Fruit fly (Drosophila melanogaster) whole organism, prepupa: ENCODE data around the gene Rh5.

Experiments used
- Blimp-1 ChIP-seq: fragments of 200-800 bp; sonication (Bioruptor generic); optimal IDR thresholded peaks from 3 replicates; lab custom pipeline; 2017; ENCODE audit warnings: missing biosample characterization, missing genetic modification characterization, mild to moderate bottlenecking, moderate library complexity, missing genetic modification reagents
- CG10631 ChIP-seq: fragments of 200-800 bp; sonication (Bioruptor generic); optimal IDR thresholded peaks from 2 replicates; lab custom pipeline; 2016; ENCODE audit warnings: missing biosample characterization, missing genetic modification characterization
- CG10669 ChIP-seq: fragments of 200-800 bp; sonication (Bioruptor generic); optimal IDR thresholded peaks from 3 replicates; lab custom pipeline; 2018; ENCODE audit warnings: missing biosample characterization, mild to moderate bottlenecking, missing genetic modification characterization, moderate library complexity
- CG11294 ChIP-seq: fragments of 200-800 bp; sonication (Bioruptor generic); IDR thresholded peaks from 2 replicates; pipeline ENCODE4 v1.3.6; 2022; ENCODE audit warnings: missing biosample characterization, missing genetic modification characterization
- CG15336 ChIP-seq: fragments of 200-800 bp; sonication (Bioruptor generic); IDR thresholded peaks from 2 replicates; pipeline ENCODE4 v1.3.6; 2022; ENCODE audit warnings: missing biosample characterization, missing genetic modification characterization
- CG1621 ChIP-seq: fragments of 200-800 bp; sonication (Bioruptor generic); optimal IDR thresholded peaks from 3 replicates; lab custom pipeline; 2018; ENCODE audit warnings: missing biosample characterization, mild to moderate bottlenecking, missing genetic modification characterization
- CG3032 ChIP-seq: fragments of 200-800 bp; optimal IDR thresholded peaks from 2 replicates; lab custom pipeline; 2019; ENCODE audit warnings: missing biosample characterization, mild to moderate bottlenecking, missing genetic modification characterization, moderate library complexity
- CG31627 ChIP-seq: fragments of 200-800 bp; sonication (Bioruptor generic); optimal IDR thresholded peaks from 3 replicates; lab custom pipeline; 2016; ENCODE audit warnings: missing biosample characterization, missing genetic modification characterization
- CG32006 ChIP-seq: fragments of 200-800 bp; sonication (Bioruptor generic); optimal IDR thresholded peaks from 3 replicates; lab custom pipeline; 2017; ENCODE audit warnings: missing biosample characterization, mild to moderate bottlenecking, missing genetic modification characterization
- CG34406 ChIP-seq: fragments of 200-800 bp; sonication (Bioruptor generic); optimal IDR thresholded peaks from 3 replicates; lab custom pipeline; 2016; ENCODE audit warnings: missing biosample characterization, missing genetic modification characterization
- CG3919 ChIP-seq: fragments of 200-800 bp; sonication (Bioruptor generic); optimal IDR thresholded peaks from 3 replicates; lab custom pipeline; 2016; ENCODE audit warnings: missing biosample characterization, missing genetic modification characterization
- CG4318 ChIP-seq: fragments of 200-800 bp; sonication (Bioruptor generic); optimal IDR thresholded peaks from 3 replicates; lab custom pipeline; 2017; ENCODE audit warnings: missing biosample characterization, mild to moderate bottlenecking, missing genetic modification characterization
- CG6792 ChIP-seq: fragments of 200-800 bp; sonication (Bioruptor generic); optimal IDR thresholded peaks from 3 replicates; lab custom pipeline; 2016; ENCODE audit warnings: missing biosample characterization, missing genetic modification characterization
- CG6808 ChIP-seq: fragments of 200-800 bp; sonication (Bioruptor generic); optimal IDR thresholded peaks from 3 replicates; lab custom pipeline; 2017; ENCODE audit warnings: missing biosample characterization, missing genetic modification characterization, mild to moderate bottlenecking, moderate library complexity, missing genetic modification reagents
- CG7368 ChIP-seq: fragments of 200-800 bp; sonication (Bioruptor generic); optimal IDR thresholded peaks from 3 replicates; lab custom pipeline; 2016; ENCODE audit warnings: missing biosample characterization, missing genetic modification characterization
- CG8632 ChIP-seq: fragments of 200-800 bp; sonication (Bioruptor generic); optimal IDR thresholded peaks from 3 replicates; lab custom pipeline; 2016; ENCODE audit warnings: missing biosample characterization, missing genetic modification characterization
- CG9139 ChIP-seq: fragments of 200-800 bp; sonication (Bioruptor generic); optimal IDR thresholded peaks from 3 replicates; lab custom pipeline; 2017; ENCODE audit warnings: missing biosample characterization, mild to moderate bottlenecking, missing genetic modification characterization
- Eip75B ChIP-seq: fragments of 200-800 bp; sonication (Bioruptor generic); optimal IDR thresholded peaks from 3 replicates; lab custom pipeline; 2016; ENCODE audit warnings: missing biosample characterization, missing genetic modification characterization
- Eip78C ChIP-seq: fragments of 200-800 bp; sonication (Bioruptor generic); peaks from one replicate; lab custom pipeline; 2016; ENCODE audit warnings: missing biosample characterization, missing genetic modification characterization
- Ets21C ChIP-seq: fragments of 200-800 bp; sonication (Bioruptor generic); optimal IDR thresholded peaks from 3 replicates; lab custom pipeline; 2016; ENCODE audit warnings: missing biosample characterization, missing genetic modification characterization
- Ets96B ChIP-seq: fragments of 200-800 bp; optimal IDR thresholded peaks from 2 replicates; lab custom pipeline; 2019; ENCODE audit warnings: missing biosample characterization, mild to moderate bottlenecking, missing genetic modification characterization, moderate library complexity
- Gug ChIP-seq: fragments of 200-800 bp; sonication (Bioruptor generic); IDR thresholded peaks from 2 replicates; pipeline ENCODE4 v1.3.6; 2022; ENCODE audit warnings: missing biosample characterization, missing genetic modification characterization
- Hr38 ChIP-seq: sonication (Bioruptor generic); optimal IDR thresholded peaks from 2 replicates; lab custom pipeline; 2016; ENCODE audit warnings: missing biosample characterization, missing genetic modification characterization
- Hr39 ChIP-seq: fragments of 200-800 bp; sonication (Bioruptor generic); optimal IDR thresholded peaks from 2 replicates; lab custom pipeline; 2016; ENCODE audit warnings: missing biosample characterization, missing genetic modification characterization
- Lpt ChIP-seq: fragments of 200-800 bp; sonication (Bioruptor generic); optimal IDR thresholded peaks from 3 replicates; lab custom pipeline; 2016; ENCODE audit warnings: missing biosample characterization, missing genetic modification characterization
- OdsH ChIP-seq: fragments of 200-800 bp; sonication (Bioruptor generic); optimal IDR thresholded peaks from 3 replicates; lab custom pipeline; 2016; ENCODE audit warnings: missing biosample characterization, missing genetic modification characterization
- Smox ChIP-seq: fragments of 200-800 bp; sonication (Bioruptor generic); optimal IDR thresholded peaks from 3 replicates; lab custom pipeline; 2016; ENCODE audit warnings: missing biosample characterization, missing genetic modification characterization
- Sox102F ChIP-seq: fragments of 200-800 bp; sonication (Bioruptor generic); optimal IDR thresholded peaks from 2 replicates; lab custom pipeline; 2016; ENCODE audit warnings: missing biosample characterization, mild to moderate bottlenecking, missing genetic modification characterization
- Sox14 ChIP-seq: fragments of 200-800 bp; sonication (Bioruptor generic); optimal IDR thresholded peaks from 3 replicates; lab custom pipeline; 2016; ENCODE audit warnings: missing biosample characterization, missing genetic modification characterization
- Sox15 ChIP-seq: fragments of 200-800 bp; sonication (Bioruptor generic); optimal IDR thresholded peaks from 3 replicates; lab custom pipeline; 2016; ENCODE audit warnings: missing biosample characterization, missing genetic modification characterization
- achi ChIP-seq: fragments of 200-800 bp; sonication (Bioruptor generic); optimal IDR thresholded peaks from 3 replicates; lab custom pipeline; 2016; ENCODE audit warnings: missing biosample characterization, missing genetic modification characterization
- acj6 ChIP-seq: fragments of 200-800 bp; sonication (Bioruptor generic); optimal IDR thresholded peaks from 3 replicates; lab custom pipeline; 2016; ENCODE audit warnings: missing biosample characterization, missing genetic modification characterization
- dac ChIP-seq: fragments of 200-800 bp; sonication (Bioruptor generic); optimal IDR thresholded peaks from 2 replicates; lab custom pipeline; 2017; ENCODE audit warnings: missing biosample characterization, mild to moderate bottlenecking, missing genetic modification characterization
- eg ChIP-seq: fragments of 200-800 bp; sonication (Bioruptor generic); IDR thresholded peaks from 3 replicates; pipeline ENCODE4 v1.3.6; 2022; ENCODE audit warnings: missing biosample characterization, missing genetic modification characterization
- esn ChIP-seq: fragments of 200-800 bp; sonication (Bioruptor generic); optimal IDR thresholded peaks from 2 replicates; lab custom pipeline; 2016; ENCODE audit warnings: missing biosample characterization, mild to moderate bottlenecking, missing genetic modification characterization, moderate library complexity
- fd85E ChIP-seq: fragments of 200-800 bp; sonication (Bioruptor generic); optimal IDR thresholded peaks from 3 replicates; lab custom pipeline; 2016; ENCODE audit warnings: missing biosample characterization, missing genetic modification characterization
- fkh ChIP-seq: fragments of 200-800 bp; sonication (Bioruptor generic); optimal IDR thresholded peaks from 3 replicates; lab custom pipeline; 2017; ENCODE audit warnings: missing biosample characterization, mild to moderate bottlenecking, missing genetic modification characterization, moderate library complexity
- lz ChIP-seq: fragments of 200-800 bp; sonication (Bioruptor generic); optimal IDR thresholded peaks from 3 replicates; lab custom pipeline; 2016; ENCODE audit warnings: missing biosample characterization, missing genetic modification characterization
- net ChIP-seq: fragments of 200-800 bp; sonication (Bioruptor generic); optimal IDR thresholded peaks from 3 replicates; lab custom pipeline; 2016; ENCODE audit warnings: missing biosample characterization, missing genetic modification characterization
- pdm3 ChIP-seq: fragments of 200-800 bp; sonication (Bioruptor generic); optimal IDR thresholded peaks from 3 replicates; lab custom pipeline; 2016; ENCODE audit warnings: missing biosample characterization, missing genetic modification characterization
- salr ChIP-seq, 2 experiments: fragments of 200-800 bp; sonication (Bioruptor generic); optimal IDR thresholded peaks; 3 replicates each; lab custom pipeline; 2016 to 2018; ENCODE audit warnings: missing biosample characterization in 2 of 2, missing genetic modification characterization in 2 of 2, mild to moderate bottlenecking in 1 of 2
- spab ChIP-seq: fragments of 200-800 bp; sonication (Bioruptor generic); optimal IDR thresholded peaks from 2 replicates; lab custom pipeline; 2017; ENCODE audit warnings: missing biosample characterization, mild to moderate bottlenecking, missing genetic modification characterization, missing genetic modification reagents
- ss ChIP-seq, 2 experiments: fragments of 200-800 bp; sonication (Bioruptor generic); optimal IDR thresholded peaks; 2 replicates in 1 of 2; 3 replicates in 1 of 2; lab custom pipeline; 2017 to 2018; ENCODE audit warnings: mild to moderate bottlenecking in 2 of 2, missing biosample characterization in 2 of 2, missing genetic modification characterization in 2 of 2, moderate library complexity in 1 of 2
- svp ChIP-seq: fragments of 200-800 bp; sonication (Bioruptor generic); peaks from one replicate; lab custom pipeline; 2016; ENCODE audit warnings: missing biosample characterization, missing genetic modification characterization
- topi ChIP-seq: fragments of 200-800 bp; sonication (Bioruptor generic); optimal IDR thresholded peaks from 3 replicates; lab custom pipeline; 2016; ENCODE audit warnings: missing biosample characterization, missing genetic modification characterization
- vri ChIP-seq: fragments of 200-800 bp; sonication (Bioruptor generic); optimal IDR thresholded peaks from 3 replicates; lab custom pipeline; 2016; ENCODE audit warnings: missing biosample characterization, mild to moderate bottlenecking, missing genetic modification characterization

The Rh5 gene

DNA sequence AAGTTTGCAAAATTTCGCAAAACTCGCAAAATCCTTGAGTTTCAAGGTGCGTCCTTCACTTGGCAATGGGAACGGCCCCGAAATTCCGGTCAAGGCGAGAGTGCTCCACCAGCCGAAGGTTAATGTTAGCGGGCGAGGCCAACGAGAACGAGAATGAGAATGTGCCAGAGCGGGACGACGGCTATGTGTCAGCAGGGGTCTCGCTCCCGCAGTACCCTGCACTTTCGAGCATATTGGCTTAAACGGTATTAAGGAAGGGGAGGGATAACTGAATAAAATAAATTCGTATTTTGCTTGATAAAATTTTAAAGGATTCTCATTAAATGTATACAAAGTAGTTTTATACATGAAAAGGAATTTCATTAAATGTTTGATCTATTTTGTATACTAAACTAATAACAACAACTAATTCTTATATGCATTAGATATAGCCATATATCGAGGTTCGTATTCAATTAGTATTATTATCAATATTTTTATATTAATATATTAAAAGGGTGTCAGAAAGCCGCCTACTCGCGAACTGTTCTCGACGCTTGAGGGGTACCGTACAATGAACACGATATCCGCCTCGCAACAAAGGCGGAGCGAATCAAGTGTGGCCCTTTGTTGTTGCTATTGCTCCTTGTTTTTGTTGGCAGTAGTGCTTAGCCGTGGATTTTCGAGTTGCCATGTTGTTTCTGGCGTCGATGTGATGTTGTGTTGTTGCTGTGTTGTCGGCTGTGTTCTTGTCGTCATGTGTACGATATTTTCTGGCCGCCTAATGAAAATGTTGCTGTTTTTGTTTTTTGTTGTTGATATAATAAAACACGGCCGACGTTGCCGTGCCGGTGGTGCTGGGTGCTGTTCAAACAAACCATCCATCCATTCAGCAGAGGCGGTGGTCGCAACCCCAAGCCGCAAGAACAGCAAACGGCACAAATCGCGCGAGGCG, 1.3 kb upstream of the Rh5 start (continued):
- TF ChIP-seq CG6808 (GFP tag; lab: Kevin White, UChicago) (peak; percentile 93), Eip78C (GFP tag; lab: Kevin White, UChicago) (peak; percentile 96), CG6792 (GFP tag; lab: Kevin White, UChicago) (peak; percentile 85), Hr38 (GFP tag; lab: Kevin White, UChicago) (no peak), fd85E (GFP tag; lab: Kevin White, UChicago) (peak; percentile 14), CG34406 (peak; percentile 91), Hr39 (peak; percentile 70), OdsH (GFP tag; lab: Kevin White, UChicago) (peak; percentile 90), CG11294 (GFP tag; lab: Robert Waterston, UW) (no peak), CG4318 (peak; percentile 86), CG10631 (GFP tag; lab: Kevin White, UChicago) (peak; percentile 93), CG1621 (tag; lab: Kevin White, UChicago) (no peak), acj6 (peak; percentile 88), lz (GFP tag; lab: Kevin White, UChicago) (peak; percentile 77), Eip75B (peak; percentile 90), CG3919 (GFP tag; lab: Kevin White, UChicago) (peak; percentile 83), CG15336 (GFP tag; lab: Robert Waterston, UW) (no peak), fkh (GFP tag; lab: Kevin White, UChicago) (peak; percentile 97), Sox15 (GFP tag; lab: Kevin White, UChicago) (peak; percentile 78), Sox14 (peak; percentile 59), CG31627 (GFP tag; lab: Kevin White, UChicago) (peak; percentile 75), Blimp-1 (GFP tag; lab: Kevin White, UChicago) (peak; percentile 97), achi (GFP tag; lab: Kevin White, UChicago) (peak; percentile 89), svp (GFP tag; lab: Kevin White, UChicago) (peak; percentile 98), CG3032 (tag; lab: Kevin White, UChicago) (peak; percentile 95)

DNA sequence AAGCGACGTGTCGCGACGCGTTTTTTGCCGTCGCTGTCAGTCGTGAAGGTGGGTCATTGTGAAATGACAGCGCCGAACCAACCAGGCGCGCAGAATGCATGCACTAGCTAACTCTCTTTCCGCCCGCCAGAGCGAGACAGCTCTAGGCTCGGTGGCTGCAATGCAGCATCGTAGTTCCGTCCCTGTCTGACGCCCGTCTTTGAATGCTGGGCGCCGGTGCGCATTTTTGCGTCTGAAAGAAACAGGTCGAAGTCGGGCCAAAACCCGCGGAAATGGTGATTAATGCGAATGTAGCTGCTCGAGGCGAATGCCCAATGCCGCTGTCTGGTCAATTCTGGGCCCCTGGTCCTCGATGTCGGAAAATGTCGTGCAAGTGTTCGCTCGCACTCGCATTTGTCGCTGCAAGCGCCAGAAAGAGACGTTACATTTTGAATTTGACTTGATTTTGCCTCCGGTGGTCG, 592 bp upstream of the Rh5 start:
- TF ChIP-seq CG6792 (GFP tag; lab: Kevin White, UChicago) = peak; percentile 7
- peak; percentile 91 for TF ChIP-seq Lpt (GFP tag; lab: Kevin White, UChicago)
- TF ChIP-seq CG10669 (GFP tag; lab: Kevin White, UChicago) = peak; percentile 66
- TF ChIP-seq CG31627 (GFP tag; lab: Kevin White, UChicago) = peak; percentile 23
- peak; percentile 80 for TF ChIP-seq CG1621 (tag; lab: Kevin White, UChicago)
- TF ChIP-seq Sox14 = peak; percentile 80
- TF ChIP-seq Sox102F (GFP tag; lab: Kevin White, UChicago) = peak; percentile 68
- no peak for TF ChIP-seq eg (GFP tag; lab: Robert Waterston, UW)
- TF ChIP-seq Hr39 = no peak
- no peak for TF ChIP-seq CG10631 (GFP tag; lab: Kevin White, UChicago)
- TF ChIP-seq Ets96B = peak; percentile 61
- peak; percentile 53 for TF ChIP-seq esn (GFP tag; lab: Kevin White, UChicago)
- peak; percentile 53 for TF ChIP-seq Blimp-1 (GFP tag; lab: Kevin White, UChicago)
- peak; percentile 56 for TF ChIP-seq CG7368
- TF ChIP-seq dac (GFP tag; lab: Kevin White, UChicago) = peak; percentile 42
- TF ChIP-seq CG9139 = peak; percentile 70
- peak; percentile 68 for TF ChIP-seq CG32006 (GFP tag; lab: Kevin White, UChicago)
- TF ChIP-seq Eip78C (GFP tag; lab: Kevin White, UChicago) = peak; percentile 91
- TF ChIP-seq Gug (GFP tag; lab: Robert Waterston, UW) = no peak
- peak; percentile 66 for TF ChIP-seq CG3919 (GFP tag; lab: Kevin White, UChicago)
- TF ChIP-seq lz (GFP tag; lab: Kevin White, UChicago) = peak; percentile 49
- peak; percentile 73 for TF ChIP-seq spab (GFP tag; lab: Kevin White, UChicago)
- TF ChIP-seq net = peak; percentile 75
- TF ChIP-seq vri (GFP tag; lab: Kevin White, UChicago) = no peak
- peak; percentile 66 for TF ChIP-seq Smox (GFP tag; lab: Kevin White, UChicago)
- TF ChIP-seq ss (GFP tag; optimal IDR thresholded peaks at IDR 0.05; lab: Kevin White, UChicago) = peak; percentile 86
- TF ChIP-seq pdm3 = peak; percentile 67
- TF ChIP-seq topi (GFP tag; lab: Kevin White, UChicago) = peak; percentile 76
- peak; percentile 99 for TF ChIP-seq svp (GFP tag; lab: Kevin White, UChicago)
- peak; percentile 82 for TF ChIP-seq CG6808 (GFP tag; lab: Kevin White, UChicago)
- no peak for TF ChIP-seq CG15336 (GFP tag; lab: Robert Waterston, UW)
- peak; percentile 24 for TF ChIP-seq OdsH (GFP tag; lab: Kevin White, UChicago)
- no peak for TF ChIP-seq CG4318
- TF ChIP-seq salr (GFP tag; optimal IDR thresholded peaks at IDR 0.05; lab: Kevin White, UChicago) = peak; percentile 34 to 37
- peak; percentile 7 for TF ChIP-seq CG8632 (GFP tag; lab: Kevin White, UChicago)
- TF ChIP-seq Ets21C (GFP tag; lab: Kevin White, UChicago) = peak; percentile 18
